Worm (Caenorhabditis elegans) whole organism, midembryonic: ENCODE results near the gene F18G5.1.
A peak's percentile ranks its signal among the peaks of the same experiment; 100 is the strongest.

Experiments
- cog-1 ChIP-seq: sonication (generic microtip); optimal IDR thresholded peaks from 2 replicates; lab custom pipeline; 2016; ENCODE audit warnings: missing genetic modification characterization, missing compliant biosample characterization
- ztf-23 ChIP-seq: fragments of 200-800 bp; sonication (Bioruptor generic); IDR thresholded peaks from 2 replicates; pipeline ENCODE4 v1.3.6; 2022; ENCODE audit warnings: missing genetic modification reagents, missing genetic modification characterization, missing compliant biosample characterization

DNA sequence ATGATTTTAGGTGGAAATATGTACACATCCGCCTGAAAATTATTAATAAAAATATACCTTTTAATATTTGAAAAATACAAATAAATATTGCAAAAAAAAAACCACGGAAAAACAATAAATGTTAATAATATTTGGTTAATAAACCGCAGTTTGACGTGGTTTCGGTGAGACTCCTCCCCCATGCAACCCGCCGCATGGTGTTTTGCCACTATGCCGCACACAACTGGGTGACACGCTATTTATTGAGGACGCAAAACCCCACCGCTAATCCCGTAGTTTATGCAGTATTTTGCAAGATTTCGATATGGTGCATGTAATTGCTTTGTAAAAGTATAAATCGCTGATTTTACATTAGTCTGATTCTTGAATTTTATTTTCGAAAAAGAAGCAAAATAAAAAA is 36.9 kb downstream of the F18G5.1 start, which contains the start of gene gly-13:
- TF ChIP-seq cog-1 (tag; lab: Kevin White, UChicago) (peak; percentile 72), ztf-23 (GFP tag; lab: Robert Waterston, UW) (peak; percentile 86)
